Worm (Caenorhabditis elegans) whole organism, mixed stage, embryonic: Measurements from ENCODE around the gene H14N18.4.

ENCODE experiments used
- M03D4.4 ChIP-seq: sonication (generic microtip); optimal IDR thresholded peaks from 2 replicates; lab custom pipeline; 2017; ENCODE audit warnings: mild to moderate bottlenecking, missing genetic modification characterization, missing compliant biosample characterization
- bed-3 ChIP-seq: fragments of 200-800 bp; sonication (Bioruptor generic); optimal IDR thresholded peaks from 3 replicates; lab custom pipeline; 2018; ENCODE audit warnings: mild to moderate bottlenecking, missing genetic modification characterization, moderate library complexity, missing compliant biosample characterization
- blmp-1 ChIP-seq: fragments of 150-350 bp; optimal IDR thresholded peaks from 2 replicates; lab custom pipeline; 2014; ENCODE audit warnings: missing biosample characterization, missing genetic modification characterization
- ceh-39 ChIP-seq: fragments of 150-350 bp; optimal IDR thresholded peaks from 2 replicates; lab custom pipeline; 2014; ENCODE audit warnings: missing biosample characterization, missing genetic modification characterization
- ceh-43 ChIP-seq: fragments of 200-800 bp; sonication (Bioruptor generic); optimal IDR thresholded peaks from 2 replicates; lab custom pipeline; 2018; ENCODE audit warnings: mild to moderate bottlenecking, missing genetic modification characterization, moderate library complexity, missing compliant biosample characterization
- ceh-83 ChIP-seq: fragments of 200-800 bp; sonication (Bioruptor generic); optimal IDR thresholded peaks from 2 replicates; lab custom pipeline; 2018; ENCODE audit warnings: mild to moderate bottlenecking, missing genetic modification characterization, missing compliant biosample characterization
- ces-1 ChIP-seq: fragments of 150-350 bp; optimal IDR thresholded peaks from 2 replicates; lab custom pipeline; 2014; ENCODE audit warnings: missing biosample characterization, missing genetic modification reagents, missing genetic modification characterization
- cnd-1 ChIP-seq: fragments of 200-800 bp; sonication (Bioruptor generic); optimal IDR thresholded peaks from 2 replicates; lab custom pipeline; 2018; ENCODE audit warnings: mild to moderate bottlenecking, missing genetic modification characterization, missing compliant biosample characterization
- drap-1 ChIP-seq: fragments of 200-800 bp; sonication (Bioruptor generic); optimal IDR thresholded peaks from 3 replicates; lab custom pipeline; 2018; ENCODE audit warnings: mild to moderate bottlenecking, missing genetic modification characterization, missing compliant biosample characterization
- elt-3 ChIP-seq: fragments of 150-350 bp; optimal IDR thresholded peaks from 2 replicates; lab custom pipeline; 2014; ENCODE audit warnings: missing biosample characterization, missing genetic modification characterization
- flh-1 ChIP-seq: fragments of 200-800 bp; sonication (Bioruptor generic); optimal IDR thresholded peaks from 2 replicates; lab custom pipeline; 2018; ENCODE audit warnings: mild to moderate bottlenecking, missing genetic modification characterization, moderate library complexity, missing compliant biosample characterization
- ham-2 ChIP-seq: fragments of 200-800 bp; sonication (Bioruptor generic); optimal IDR thresholded peaks from 2 replicates; lab custom pipeline; 2018; ENCODE audit warnings: mild to moderate bottlenecking, missing genetic modification characterization, missing compliant biosample characterization
- hlh-1 ChIP-seq: fragments of 150-350 bp; optimal IDR thresholded peaks from 2 replicates; lab custom pipeline; 2014; ENCODE audit warnings: missing biosample characterization, missing genetic modification reagents, missing genetic modification characterization
- lin-13 ChIP-seq: fragments of 150-350 bp; optimal IDR thresholded peaks from 2 replicates; lab custom pipeline; 2014; ENCODE audit warnings: missing biosample characterization, missing genetic modification characterization
- lsy-2 ChIP-seq: fragments of 150-350 bp; optimal IDR thresholded peaks from 2 replicates; lab custom pipeline; 2014; ENCODE audit warnings: missing biosample characterization, missing genetic modification characterization
- mab-5 ChIP-seq: fragments of 150-350 bp; optimal IDR thresholded peaks from 2 replicates; lab custom pipeline; 2014; ENCODE audit warnings: missing biosample characterization, missing genetic modification characterization
- mep-1 ChIP-seq: fragments of 150-350 bp; optimal IDR thresholded peaks from 2 replicates; lab custom pipeline; 2017; ENCODE audit warnings: missing biosample characterization, missing genetic modification reagents, missing genetic modification characterization, inconsistent platforms
- mls-2 ChIP-seq: sonication (generic microtip); optimal IDR thresholded peaks from 2 replicates; lab custom pipeline; 2016; ENCODE audit warnings: mild to moderate bottlenecking, missing genetic modification characterization, moderate library complexity, missing compliant biosample characterization
- nhr-12 ChIP-seq: fragments of 150-350 bp; optimal IDR thresholded peaks from 2 replicates; lab custom pipeline; 2014; ENCODE audit warnings: missing biosample characterization, missing genetic modification characterization
- nhr-2 ChIP-seq: fragments of 150-350 bp; optimal IDR thresholded peaks from 2 replicates; lab custom pipeline; 2014; ENCODE audit warnings: missing biosample characterization, missing genetic modification characterization
- nhr-237 ChIP-seq: fragments of 150-350 bp; optimal IDR thresholded peaks from 2 replicates; lab custom pipeline; 2014; ENCODE audit warnings: missing biosample characterization, missing genetic modification characterization
- nhr-28 ChIP-seq: fragments of 150-350 bp; optimal IDR thresholded peaks from 2 replicates; lab custom pipeline; 2014; ENCODE audit warnings: missing biosample characterization, missing genetic modification characterization
- nhr-76 ChIP-seq: sonication (generic microtip); optimal IDR thresholded peaks from 2 replicates; lab custom pipeline; 2017; ENCODE audit warnings: missing biosample characterization, missing genetic modification characterization
- pha-4 ChIP-seq: fragments of 150-350 bp; optimal IDR thresholded peaks from 2 replicates; lab custom pipeline; 2018; ENCODE audit warnings: missing biosample characterization, missing genetic modification reagents, missing genetic modification characterization
- snpc-4 ChIP-seq: fragments of 150-350 bp; optimal IDR thresholded peaks from 2 replicates; lab custom pipeline; 2014; ENCODE audit warnings: missing biosample characterization, missing genetic modification characterization
- sptf-1 ChIP-seq: sonication (generic microtip); optimal IDR thresholded peaks from 2 replicates; lab custom pipeline; 2017; ENCODE audit warnings: mild to moderate bottlenecking, missing genetic modification characterization, moderate library complexity, missing compliant biosample characterization
- tbx-8 ChIP-seq: fragments of 200-800 bp; sonication (Bioruptor generic); optimal IDR thresholded peaks from 2 replicates; lab custom pipeline; 2018; ENCODE audit warnings: mild to moderate bottlenecking, missing genetic modification characterization, moderate library complexity, missing compliant biosample characterization
- unc-120 ChIP-seq: sonication (generic microtip); optimal IDR thresholded peaks from 2 replicates; lab custom pipeline; 2017; ENCODE audit warnings: missing genetic modification characterization, missing compliant biosample characterization; ENCODE audit not compliant: poor library complexity, severe bottlenecking
- unc-39 ChIP-seq: fragments of 150-350 bp; optimal IDR thresholded peaks from 2 replicates; lab custom pipeline; 2014; ENCODE audit warnings: missing biosample characterization, missing genetic modification characterization
- unc-62 ChIP-seq: fragments of 150-350 bp; optimal IDR thresholded peaks from 2 replicates; lab custom pipeline; 2014; ENCODE audit warnings: missing biosample characterization, missing genetic modification reagents, missing genetic modification characterization
- zip-8 ChIP-seq: fragments of 150-350 bp; optimal IDR thresholded peaks from 2 replicates; lab custom pipeline; 2014; ENCODE audit warnings: missing biosample characterization, missing genetic modification characterization
- ztf-11 ChIP-seq: fragments of 150-350 bp; optimal IDR thresholded peaks from 2 replicates; lab custom pipeline; 2014; ENCODE audit warnings: missing biosample characterization, missing genetic modification characterization

The H14N18.4 gene

ce11 chrV:8935104-8935503, 6.3 kb upstream of the H14N18.4 start:
- TF ChIP-seq ceh-39 (tag; lab: Kevin White, UChicago): no peak
- no peak for TF ChIP-seq sptf-1
- TF ChIP-seq tbx-8 (GFP tag; lab: Kevin White, UChicago): no peak
- TF ChIP-seq nhr-12 (tag; lab: Kevin White, UChicago): no peak
- no peak for TF ChIP-seq elt-3 (tag; lab: Kevin White, UChicago)
- TF ChIP-seq unc-39 (tag; lab: Kevin White, UChicago): no peak
- TF ChIP-seq nhr-28 (tag; lab: Kevin White, UChicago): no peak

ce11 chrV:8934264-8934663, 5.5 kb upstream of the H14N18.4 start:
- TF ChIP-seq hlh-1 (tag; lab: Kevin White, UChicago): no peak
- no peak for TF ChIP-seq ceh-83 (GFP tag; lab: Kevin White, UChicago)
- TF ChIP-seq mab-5 (tag; lab: Kevin White, UChicago): no peak
- TF ChIP-seq zip-8 (tag; lab: Kevin White, UChicago): no peak
- no peak for TF ChIP-seq cnd-1 (tag; lab: Kevin White, UChicago)
- no peak for TF ChIP-seq elt-3 (tag; lab: Kevin White, UChicago)
- TF ChIP-seq ceh-43 (GFP tag; lab: Kevin White, UChicago): no peak
- TF ChIP-seq sptf-1: no peak
- no peak for TF ChIP-seq nhr-2 (tag; lab: Kevin White, UChicago)
- TF ChIP-seq nhr-76 (tag; lab: Kevin White, UChicago): no peak
- TF ChIP-seq ceh-39 (tag; lab: Kevin White, UChicago): no peak
- TF ChIP-seq ztf-11 (tag; lab: Kevin White, UChicago): no peak
- TF ChIP-seq lsy-2 (tag; lab: Kevin White, UChicago): no peak

- TF ChIP-seq ceh-83 (GFP tag; lab: Kevin White, UChicago) (no peak), hlh-1 (tag; lab: Kevin White, UChicago) (no peak), snpc-4 (no peak), elt-3 (tag; lab: Kevin White, UChicago) (no peak), sptf-1 (no peak), unc-120 (tag; lab: Kevin White, UChicago) (no peak), ceh-39 (tag; lab: Kevin White, UChicago) (no peak), M03D4.4 (tag; lab: Kevin White, UChicago) (no peak), ces-1 (no peak), cnd-1 (tag; lab: Kevin White, UChicago) (no peak), pha-4 (tag; lab: Kevin White, UChicago) (no peak), nhr-76 (tag; lab: Kevin White, UChicago) (no peak), bed-3 (GFP tag; lab: Kevin White, UChicago) (no peak), ceh-43 (GFP tag; lab: Kevin White, UChicago) (no peak), tbx-8 (GFP tag; lab: Kevin White, UChicago) (no peak), lin-13 (tag; lab: Kevin White, UChicago) (no peak)
Observed at ce11 chrV:8932318-8932717, 3.5 kb upstream of the H14N18.4 start, which contains the start of gene H14N18.2. H14N18.2 (plus strand) TSS chrV:8932618.

ce11 chrV:8927715-8928114, 1.1 kb downstream of the H14N18.4 start:
- TF ChIP-seq nhr-28 (tag; lab: Kevin White, UChicago): no peak
- no peak for TF ChIP-seq nhr-76 (tag; lab: Kevin White, UChicago)
- TF ChIP-seq unc-62: no peak
- TF ChIP-seq zip-8 (tag; lab: Kevin White, UChicago): no peak
- no peak for TF ChIP-seq mep-1
- TF ChIP-seq mls-2 (tag; lab: Kevin White, UChicago): no peak
- TF ChIP-seq hlh-1 (tag; lab: Kevin White, UChicago): no peak
- TF ChIP-seq elt-3 (tag; lab: Kevin White, UChicago): no peak
- no peak for TF ChIP-seq M03D4.4 (tag; lab: Kevin White, UChicago)
- TF ChIP-seq blmp-1: no peak
- no peak for TF ChIP-seq nhr-237 (tag; lab: Kevin White, UChicago)
- TF ChIP-seq, all 35 proteins: peak for 0

- TF ChIP-seq nhr-28 (tag; lab: Kevin White, UChicago): no peak
- peak; percentile 2 for TF ChIP-seq hlh-1 (tag; lab: Kevin White, UChicago)
- TF ChIP-seq zip-8 (tag; lab: Kevin White, UChicago): no peak
Observed at ce11 chrV:8922781-8923180, 6.0 kb downstream of the H14N18.4 start, which contains the start of gene ttr-47. ttr-47 (plus strand) TSS chrV:8923088.

ce11 chrV:8913940-8914339, 14.8 kb downstream of the H14N18.4 start, which contains the start of gene mod-1:
mod-1 (minus strand) TSS chrV:8914040.
- TF ChIP-seq ces-1 (no peak), mab-5 (tag; lab: Kevin White, UChicago) (no peak), ceh-83 (GFP tag; lab: Kevin White, UChicago) (no peak), elt-3 (tag; lab: Kevin White, UChicago) (no peak), ztf-11 (tag; lab: Kevin White, UChicago) (no peak), ham-2 (GFP tag; lab: Kevin White, UChicago) (no peak), lin-13 (tag; lab: Kevin White, UChicago) (no peak), flh-1 (GFP tag; lab: Kevin White, UChicago) (no peak), nhr-28 (tag; lab: Kevin White, UChicago) (no peak), nhr-76 (tag; lab: Kevin White, UChicago) (no peak), ceh-43 (GFP tag; lab: Kevin White, UChicago) (no peak), nhr-12 (tag; lab: Kevin White, UChicago) (no peak), zip-8 (tag; lab: Kevin White, UChicago) (no peak), mep-1 (no peak), mls-2 (tag; lab: Kevin White, UChicago) (no peak), cnd-1 (tag; lab: Kevin White, UChicago) (no peak), drap-1 (GFP tag; lab: Kevin White, UChicago) (no peak), hlh-1 (tag; lab: Kevin White, UChicago) (no peak), tbx-8 (GFP tag; lab: Kevin White, UChicago) (no peak), nhr-2 (tag; lab: Kevin White, UChicago) (no peak)
